Worm (Caenorhabditis elegans) whole organism, young adult: ENCODE data around the gene sqv-2.

Experiments used
- B0336.3 ChIP-seq: fragments of 200-800 bp; sonication (Bioruptor generic); IDR thresholded peaks from 2 replicates; pipeline ENCODE4 v1.3.6; 2022; ENCODE audit warnings: missing genetic modification characterization, missing compliant biosample characterization
- C17E4.6 ChIP-seq: fragments of 200-800 bp; sonication (Bioruptor generic); IDR thresholded peaks from 2 replicates; pipeline ENCODE4 v1.3.6; 2022; ENCODE audit warnings: missing genetic modification reagents, missing genetic modification characterization, missing compliant biosample characterization
- F10E7.11 ChIP-seq: sonication (generic microtip); optimal IDR thresholded peaks from 2 replicates; lab custom pipeline; 2017; ENCODE audit warnings: mild to moderate bottlenecking, missing genetic modification characterization, moderate library complexity, missing compliant biosample characterization
- F33H1.4 ChIP-seq: fragments of 200-800 bp; sonication (Bioruptor generic); IDR thresholded peaks from 2 replicates; pipeline ENCODE4 v1.3.6; 2022; ENCODE audit warnings: missing genetic modification reagents, missing genetic modification characterization, missing compliant biosample characterization
- F39B2.1 ChIP-seq: fragments of 200-800 bp; sonication (Bioruptor generic); IDR thresholded peaks from 2 replicates; pipeline ENCODE4 v1.3.6; 2022; ENCODE audit warnings: missing genetic modification reagents, missing genetic modification characterization, missing compliant biosample characterization
- F55B11.4 ChIP-seq: sonication (generic microtip); optimal IDR thresholded peaks from 2 replicates; lab custom pipeline; 2016; ENCODE audit warnings: missing compliant biosample characterization, missing genetic modification characterization, borderline replicate concordance; ENCODE audit not compliant: insufficient read depth
- F57A8.1 ChIP-seq: fragments of 200-800 bp; sonication (Bioruptor generic); optimal IDR thresholded peaks from 2 replicates; lab custom pipeline; 2018; ENCODE audit warnings: mild to moderate bottlenecking, missing genetic modification characterization, moderate library complexity, missing compliant biosample characterization
- F57C9.4 ChIP-seq: sonication (generic microtip); optimal IDR thresholded peaks from 2 replicates; lab custom pipeline; 2017; ENCODE audit warnings: mild to moderate bottlenecking, missing genetic modification characterization, missing compliant biosample characterization
- Y56A3A.18 ChIP-seq: fragments of 200-800 bp; sonication (Bioruptor generic); IDR thresholded peaks from 2 replicates; pipeline ENCODE4 v1.3.6; 2022; ENCODE audit warnings: missing genetic modification reagents, missing genetic modification characterization, missing compliant biosample characterization
- akir-1 ChIP-seq: fragments of 200-800 bp; sonication (Bioruptor generic); optimal IDR thresholded peaks from 2 replicates; lab custom pipeline; 2018; ENCODE audit warnings: mild to moderate bottlenecking, missing genetic modification characterization, moderate library complexity, missing compliant biosample characterization
- aptf-2 ChIP-seq: fragments of 200-800 bp; sonication (Bioruptor generic); conservative IDR thresholded peaks from 2 replicates; pipeline ENCODE4 v1.3.6; 2022; ENCODE audit warnings: missing genetic modification reagents, missing genetic modification characterization, missing compliant biosample characterization
- atf-7 ChIP-seq: sonication (generic microtip); optimal IDR thresholded peaks from 2 replicates; lab custom pipeline; 2017; ENCODE audit warnings: mild to moderate bottlenecking, missing genetic modification characterization, missing compliant biosample characterization
- attf-5 ChIP-seq: fragments of 200-800 bp; sonication (Bioruptor generic); optimal IDR thresholded peaks from 2 replicates; lab custom pipeline; 2018; ENCODE audit warnings: mild to moderate bottlenecking, missing genetic modification characterization, missing compliant biosample characterization
- cebp-1 ChIP-seq, 2 experiments: fragments of 200-800 bp in 1 of 2; sonication (Bioruptor generic) in 1 of 2; sonication (generic microtip) in 1 of 2; IDR thresholded peaks in 1 of 2; optimal IDR thresholded peaks in 1 of 2; 2 replicates each; pipeline versions ENCODE4 v1.3.6 to Lab custom; 2017 to 2022; ENCODE audit warnings: missing compliant biosample characterization in 2 of 2, missing genetic modification characterization in 2 of 2, mild to moderate bottlenecking in 1 of 2, missing genetic modification reagents in 1 of 2, moderate library complexity in 1 of 2
- cebp-2 ChIP-seq: fragments of 200-800 bp; sonication (Bioruptor generic); IDR thresholded peaks from 2 replicates; pipeline ENCODE4 v1.3.6; 2022; ENCODE audit warnings: missing genetic modification characterization, missing compliant biosample characterization
- ceh-100 ChIP-seq: fragments of 200-800 bp; sonication (Bioruptor generic); IDR thresholded peaks from 2 replicates; pipeline ENCODE4 v1.3.6; 2022; ENCODE audit warnings: missing genetic modification reagents, missing genetic modification characterization, missing compliant biosample characterization
- ceh-40 ChIP-seq: fragments of 200-800 bp; sonication (Bioruptor generic); IDR thresholded peaks from 2 replicates; pipeline ENCODE4 v1.3.6; 2022; ENCODE audit warnings: missing genetic modification characterization, missing compliant biosample characterization
- ceh-79 ChIP-seq: sonication (generic microtip); optimal IDR thresholded peaks from 2 replicates; lab custom pipeline; 2017; ENCODE audit warnings: mild to moderate bottlenecking, missing genetic modification characterization, missing compliant biosample characterization
- chd-7 ChIP-seq: sonication (generic microtip); optimal IDR thresholded peaks from 2 replicates; lab custom pipeline; 2016; ENCODE audit warnings: mild to moderate bottlenecking, missing genetic modification characterization, moderate library complexity, missing compliant biosample characterization
- die-1 ChIP-seq: sonication (generic microtip); optimal IDR thresholded peaks from 2 replicates; lab custom pipeline; 2016; ENCODE audit warnings: missing genotype, mild to moderate bottlenecking, missing genetic modification characterization, missing compliant biosample characterization
- dox-1 ChIP-seq: fragments of 200-800 bp; sonication (Bioruptor generic); IDR thresholded peaks from 2 replicates; pipeline ENCODE4 v1.3.6; 2022; ENCODE audit warnings: missing genetic modification reagents, missing genetic modification characterization, missing compliant biosample characterization
- egl-44 ChIP-seq: fragments of 200-800 bp; sonication (Bioruptor generic); IDR thresholded peaks from 2 replicates; pipeline ENCODE4 v1.3.6; 2022; ENCODE audit warnings: missing genetic modification reagents, missing genetic modification characterization, missing compliant biosample characterization
- ekl-4 ChIP-seq: fragments of 200-800 bp; sonication (Bioruptor generic); IDR thresholded peaks from 2 replicates; pipeline ENCODE4 v1.3.6; 2022; ENCODE audit warnings: missing genetic modification reagents, missing genetic modification characterization, missing compliant biosample characterization
- fkh-3 ChIP-seq: sonication (generic microtip); optimal IDR thresholded peaks from 2 replicates; lab custom pipeline; 2016; ENCODE audit warnings: mild to moderate bottlenecking, missing genetic modification characterization, missing compliant biosample characterization
- hrde-1 ChIP-seq: sonication (generic microtip); optimal IDR thresholded peaks from 2 replicates; lab custom pipeline; 2016; ENCODE audit warnings: missing genetic modification characterization, mild to moderate bottlenecking, missing compliant biosample characterization, moderate library complexity, missing genotype, missing genetic modification reagents, borderline replicate concordance
- hsf-1 ChIP-seq: fragments of 200-800 bp; sonication (Bioruptor generic); IDR thresholded peaks from 2 replicates; pipeline ENCODE4 v1.3.6; 2022; ENCODE audit warnings: missing genetic modification reagents, missing genetic modification characterization, missing compliant biosample characterization
- let-526 ChIP-seq: fragments of 200-800 bp; sonication (Bioruptor generic); IDR thresholded peaks from 2 replicates; pipeline ENCODE4 v1.3.6; 2022; ENCODE audit warnings: missing genetic modification reagents, missing genetic modification characterization, missing compliant biosample characterization
- lin-35 ChIP-seq, 3 experiments: fragments of 150-350 bp in 2 of 3; sonication (generic microtip) in 1 of 3; optimal IDR thresholded peaks; 2 replicates each; lab custom pipeline; 2014 to 2018; ENCODE audit warnings: missing biosample characterization in 3 of 3, missing genetic modification characterization in 3 of 3, missing genetic modification reagents in 3 of 3
- lsy-27 ChIP-seq: sonication (generic microtip); optimal IDR thresholded peaks from 2 replicates; lab custom pipeline; 2017; ENCODE audit warnings: missing genetic modification characterization, mild to moderate bottlenecking, missing compliant biosample characterization, antibody characterized with exemption, missing genotype, borderline replicate concordance; ENCODE audit not compliant: insufficient read depth
- madf-10 ChIP-seq: sonication (generic microtip); optimal IDR thresholded peaks from 2 replicates; lab custom pipeline; 2016; ENCODE audit warnings: mild to moderate bottlenecking, missing genetic modification characterization, missing compliant biosample characterization
- madf-8 ChIP-seq: fragments of 200-800 bp; sonication (Bioruptor generic); conservative IDR thresholded peaks from 2 replicates; pipeline ENCODE4 v1.3.6; 2022; ENCODE audit warnings: missing genetic modification reagents, missing genetic modification characterization, missing compliant biosample characterization
- nfya-2 ChIP-seq: fragments of 200-800 bp; sonication (Bioruptor generic); IDR thresholded peaks from 2 replicates; pipeline ENCODE4 v1.3.6; 2022; ENCODE audit warnings: missing genetic modification reagents, missing genetic modification characterization, missing compliant biosample characterization
- nhr-120 ChIP-seq: fragments of 200-800 bp; sonication (Bioruptor generic); IDR thresholded peaks from 2 replicates; pipeline ENCODE4 v1.3.6; 2022; ENCODE audit warnings: missing genetic modification characterization, missing compliant biosample characterization
- rcor-1 ChIP-seq: fragments of 200-800 bp; sonication (Bioruptor generic); IDR thresholded peaks from 2 replicates; pipeline ENCODE4 v1.3.6; 2022; ENCODE audit warnings: missing genetic modification reagents, missing genetic modification characterization, missing compliant biosample characterization
- repo-1 ChIP-seq: sonication (generic microtip); optimal IDR thresholded peaks from 2 replicates; lab custom pipeline; 2017; ENCODE audit warnings: mild to moderate bottlenecking, missing genetic modification characterization, missing compliant biosample characterization
- sea-2 ChIP-seq: fragments of 200-800 bp; sonication (Bioruptor generic); IDR thresholded peaks from 2 replicates; pipeline ENCODE4 v1.3.6; 2022; ENCODE audit warnings: missing genetic modification characterization, missing compliant biosample characterization
- snpc-1.1 ChIP-seq: sonication (generic microtip); optimal IDR thresholded peaks from 2 replicates; lab custom pipeline; 2017; ENCODE audit warnings: missing genetic modification characterization, mild to moderate bottlenecking, missing compliant biosample characterization, antibody characterized with exemption, moderate library complexity, missing genotype, missing genetic modification reagents; ENCODE audit not compliant: insufficient read depth
- snpc-4 ChIP-seq, 5 experiments: fragments of 150-350 bp in 1 of 5; sonication (generic microtip) in 4 of 5; optimal IDR thresholded peaks; 2 replicates each; lab custom pipeline; 2014 to 2018; ENCODE audit warnings: missing genetic modification characterization in 5 of 5, missing biosample characterization in 3 of 5, antibody characterized with exemption in 2 of 5, mild to moderate bottlenecking in 2 of 5, missing compliant biosample characterization in 2 of 5, missing genotype in 2 of 5, moderate library complexity in 2 of 5, missing genetic modification reagents in 1 of 5
- tlf-1 ChIP-seq: fragments of 200-800 bp; sonication (Bioruptor generic); optimal IDR thresholded peaks from 2 replicates; lab custom pipeline; 2018; ENCODE audit warnings: mild to moderate bottlenecking, missing genetic modification characterization, missing compliant biosample characterization
- xnd-1 ChIP-seq: sonication (generic microtip); optimal IDR thresholded peaks from 2 replicates; lab custom pipeline; 2016; ENCODE audit warnings: missing genotype, missing genetic modification reagents, missing genetic modification characterization, missing compliant biosample characterization
- zim-3 ChIP-seq: sonication (generic microtip); optimal IDR thresholded peaks from 2 replicates; lab custom pipeline; 2017; ENCODE audit warnings: mild to moderate bottlenecking, missing genetic modification characterization, moderate library complexity, missing compliant biosample characterization
- ztf-18 ChIP-seq: sonication (generic microtip); optimal IDR thresholded peaks from 2 replicates; lab custom pipeline; 2016; ENCODE audit warnings: missing genotype, mild to moderate bottlenecking, missing genetic modification characterization, missing compliant biosample characterization
- ztf-22 ChIP-seq: fragments of 200-800 bp; sonication (Bioruptor generic); optimal IDR thresholded peaks from 2 replicates; lab custom pipeline; 2018; ENCODE audit warnings: mild to moderate bottlenecking, missing genetic modification characterization, moderate library complexity, missing compliant biosample characterization
- ztf-6 ChIP-seq: fragments of 200-800 bp; sonication (Bioruptor generic); IDR thresholded peaks from 2 replicates; pipeline ENCODE4 v1.3.6; 2022; ENCODE audit warnings: missing genetic modification reagents, missing genetic modification characterization, missing compliant biosample characterization

Gene sqv-2

DNA sequence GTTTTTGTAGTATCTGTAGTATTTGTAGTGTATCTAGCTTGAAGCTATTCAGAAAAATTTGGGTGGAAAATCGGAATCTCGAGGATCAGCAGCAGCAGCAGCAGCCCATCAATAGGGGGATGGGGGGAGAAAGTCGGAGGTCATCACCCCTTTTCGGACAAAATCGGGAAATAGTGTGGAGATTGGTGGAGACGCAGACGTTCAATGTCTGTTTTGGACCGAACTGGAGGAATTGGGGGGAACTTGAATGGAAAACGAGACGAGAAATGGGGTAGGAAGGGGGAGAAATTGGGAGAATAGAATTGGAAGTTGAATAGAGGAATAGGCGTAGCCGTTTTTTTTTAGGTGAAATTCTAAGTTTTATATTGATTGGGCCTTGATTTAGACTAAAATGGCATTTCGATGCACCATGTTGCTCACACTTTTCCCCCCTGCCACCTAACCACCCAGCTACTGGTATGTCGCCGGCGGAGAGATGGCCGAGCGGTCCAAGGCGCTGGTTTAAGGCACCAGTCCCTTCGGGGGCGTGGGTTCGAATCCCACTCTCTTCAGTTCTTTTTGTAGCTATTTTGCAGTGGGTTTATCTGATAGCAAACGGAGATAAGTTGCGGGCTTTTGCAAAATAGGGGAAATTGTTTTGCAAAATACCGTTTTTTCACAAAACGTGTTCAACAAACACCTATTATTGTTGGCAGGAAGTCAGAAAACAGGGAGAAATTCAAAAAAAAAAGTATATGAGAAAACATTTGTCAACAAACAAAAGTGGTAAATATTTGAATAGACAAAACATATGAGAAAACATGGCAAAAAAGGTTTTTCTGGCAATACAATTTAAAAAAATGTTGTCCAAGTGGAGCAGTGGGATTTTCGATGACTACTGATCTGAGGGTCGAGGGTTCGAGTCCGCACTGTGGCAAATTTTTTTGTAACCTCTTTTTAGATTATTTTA is 34.0 kb downstream of the sqv-2 start (continued):
- TF ChIP-seq cebp-1 (GFP tag; IDR thresholded peaks at IDR 0.05; lab: Robert Waterston, UW): no peak
- TF ChIP-seq cebp-1 (tag; optimal IDR thresholded peaks at IDR 0.05; lab: Kevin White, UChicago): peak; percentile 50
- no peak for TF ChIP-seq tlf-1 (GFP tag; lab: Kevin White, UChicago)
- TF ChIP-seq akir-1 (GFP tag; lab: Kevin White, UChicago): no peak
- TF ChIP-seq lin-35 (GFP tag; optimal IDR thresholded peaks at IDR 0.05; lab: Kevin White, UChicago): peak in 1 of 3 experiments; percentile 21
- no peak for TF ChIP-seq F39B2.1 (GFP tag; lab: Robert Waterston, UW)
- no peak for TF ChIP-seq lsy-27 (tag; lab: Kevin White, UChicago)
- TF ChIP-seq ztf-6 (GFP tag; lab: Robert Waterston, UW): no peak
- TF ChIP-seq let-526 (GFP tag; lab: Robert Waterston, UW): peak; percentile 73; the same call in 1 of the 2 replicates
- peak; percentile 83; the same call in 1 of the 2 replicates for TF ChIP-seq cebp-2
- TF ChIP-seq xnd-1: no peak
- 0 out of 2 replicates have a peak, but pooled peaks have one; percentile 35 for TF ChIP-seq ceh-100
- no peak for TF ChIP-seq sea-2 (GFP tag; lab: Robert Waterston, UW)
- peak; percentile 69 for TF ChIP-seq die-1 (tag; lab: Kevin White, UChicago)
- no peak for TF ChIP-seq atf-7
- TF ChIP-seq F57A8.1: no peak
- peak; percentile 29; the same call in 1 of the 2 replicates for TF ChIP-seq rcor-1 (GFP tag; lab: Robert Waterston, UW)
- no peak; the same call in 1 of the 2 replicates for TF ChIP-seq dox-1 (GFP tag; lab: Robert Waterston, UW)
- 0 out of 2 replicates have a peak, but pooled peaks have one; percentile 12 for TF ChIP-seq C17E4.6 (GFP tag; lab: Robert Waterston, UW)
- peak; percentile 46; the same call in 1 of the 2 replicates for TF ChIP-seq B0336.3 (GFP tag; lab: Robert Waterston, UW)
- TF ChIP-seq ekl-4 (GFP tag; lab: Robert Waterston, UW): peak; percentile 35; the same call in 1 of the 2 replicates
- no peak for TF ChIP-seq repo-1
- no peak for TF ChIP-seq fkh-3 (tag; lab: Kevin White, UChicago)
- no peak for TF ChIP-seq F55B11.4 (tag; lab: Kevin White, UChicago)
- TF ChIP-seq Y56A3A.18 (GFP tag; lab: Robert Waterston, UW): no peak
- no peak for TF ChIP-seq hsf-1
- TF ChIP-seq snpc-1.1 (tag; lab: Kevin White, UChicago): no peak
- TF ChIP-seq madf-8 (GFP tag; lab: Robert Waterston, UW): no peak
- TF ChIP-seq ceh-40 (GFP tag; lab: Robert Waterston, UW): no peak
- no peak for TF ChIP-seq F10E7.11 (tag; lab: Kevin White, UChicago)
- TF ChIP-seq nfya-2: no peak
- TF ChIP-seq zim-3 (tag; lab: Kevin White, UChicago): no peak
- peak; percentile 19 for TF ChIP-seq chd-7 (tag; lab: Kevin White, UChicago)
- TF ChIP-seq F33H1.4 (GFP tag; lab: Robert Waterston, UW): no peak
- no peak for TF ChIP-seq aptf-2 (GFP tag; lab: Robert Waterston, UW)
- TF ChIP-seq ceh-79 (tag; lab: Kevin White, UChicago): peak; percentile 31
- TF ChIP-seq nhr-120 (GFP tag; lab: Robert Waterston, UW): no peak
- no peak for TF ChIP-seq madf-10
- TF ChIP-seq F57C9.4 (tag; lab: Kevin White, UChicago): no peak
- TF ChIP-seq ztf-22 (GFP tag; lab: Kevin White, UChicago): no peak
- TF ChIP-seq egl-44 (GFP tag; lab: Robert Waterston, UW): 0 out of 2 replicates have a peak, but pooled peaks have one; percentile 30
- no peak for TF ChIP-seq hrde-1
- no peak for TF ChIP-seq attf-5 (GFP tag; lab: Kevin White, UChicago)
- peak; percentile 59 for TF ChIP-seq ztf-18 (tag; lab: Kevin White, UChicago)
- TF ChIP-seq snpc-4 (GFP tag; optimal IDR thresholded peaks at IDR 0.05; lab: Kevin White, UChicago): peak; percentile 41
- peak in 3 of 4 experiments; percentile 31 to 60 (median 33) for TF ChIP-seq snpc-4 (tag; optimal IDR thresholded peaks at IDR 0.05; lab: Kevin White, UChicago)
